Fruit fly (Drosophila melanogaster): ENCODE results near the gene Sfp24C1.

DNA sequence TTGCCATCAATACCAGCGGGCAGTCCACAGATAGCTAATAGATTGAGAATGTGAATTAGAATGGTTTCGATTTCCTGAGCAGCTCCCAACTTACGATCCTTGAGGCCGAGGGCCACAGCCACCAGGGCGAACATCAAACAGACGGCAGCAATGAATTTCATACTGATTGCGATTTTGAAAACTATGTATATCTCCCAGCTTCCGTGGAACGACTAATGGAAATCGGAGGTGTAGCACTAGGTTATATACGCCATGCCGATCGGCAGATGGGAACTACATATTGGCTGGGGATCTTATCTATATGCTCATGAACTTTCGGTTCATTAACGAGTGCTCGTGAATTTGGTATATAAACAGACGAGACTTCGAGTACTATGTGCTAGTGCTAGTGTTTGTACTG, 4.0 kb upstream of the Sfp24C1 start, which contains the start of gene IM33:
- no peak for TF ChIP-seq psq (optimal IDR thresholded peaks at IDR 0.05)
- no peak for TF ChIP-seq Myc (optimal IDR thresholded peaks at IDR 0.05)
- no peak for TF ChIP-seq insv (optimal IDR thresholded peaks at IDR 0.05)
- TF ChIP-seq ttk (optimal IDR thresholded peaks at IDR 0.05): no peak
- no peak for TF ChIP-seq h (optimal IDR thresholded peaks at IDR 0.05)

All from Kc167 (cell line).